Worm (Caenorhabditis elegans) whole organism, young adult: ENCODE results near the gene nhr-32.

Source experiments
- B0035.1 ChIP-seq: sonication (generic microtip); optimal IDR thresholded peaks from 2 replicates; lab custom pipeline; 2016; ENCODE audit warnings: missing genetic modification characterization, mild to moderate bottlenecking, missing compliant biosample characterization, missing genotype, missing genetic modification reagents
- F39B2.1 ChIP-seq: fragments of 200-800 bp; sonication (Bioruptor generic); IDR thresholded peaks from 2 replicates; pipeline ENCODE4 v1.3.6; 2022; ENCODE audit warnings: missing genetic modification reagents, missing genetic modification characterization, missing compliant biosample characterization
- F57C9.4 ChIP-seq: sonication (generic microtip); optimal IDR thresholded peaks from 2 replicates; lab custom pipeline; 2017; ENCODE audit warnings: mild to moderate bottlenecking, missing genetic modification characterization, missing compliant biosample characterization
- K12H6.12 ChIP-seq: fragments of 200-800 bp; sonication (Bioruptor generic); optimal IDR thresholded peaks from 2 replicates; lab custom pipeline; 2018; ENCODE audit warnings: mild to moderate bottlenecking, missing genetic modification characterization, missing compliant biosample characterization
- Y53F4B.3 ChIP-seq: fragments of 200-800 bp; sonication (Bioruptor generic); IDR thresholded peaks from 2 replicates; pipeline ENCODE4 v1.3.6; 2022; ENCODE audit warnings: missing genetic modification reagents, missing genetic modification characterization, missing compliant biosample characterization
- Y67H2A.10 ChIP-seq: fragments of 200-800 bp; sonication (Bioruptor generic); conservative IDR thresholded peaks from 2 replicates; pipeline ENCODE4 v1.3.6; 2022; ENCODE audit warnings: missing genetic modification reagents, missing genetic modification characterization, missing compliant biosample characterization
- Y79H2A.3 ChIP-seq: fragments of 200-800 bp; sonication (Bioruptor generic); conservative IDR thresholded peaks from 2 replicates; pipeline ENCODE4 v1.3.6; 2022; ENCODE audit warnings: missing genetic modification reagents, missing genetic modification characterization, missing compliant biosample characterization
- Y95B8A.8 ChIP-seq: fragments of 200-800 bp; sonication (Bioruptor generic); IDR thresholded peaks from 2 replicates; pipeline ENCODE4 v1.3.6; 2022; ENCODE audit warnings: missing genetic modification reagents, missing genetic modification characterization, missing compliant biosample characterization
- aptf-3 ChIP-seq: fragments of 200-800 bp; sonication (Bioruptor generic); IDR thresholded peaks from 2 replicates; pipeline ENCODE4 v1.3.6; 2022; ENCODE audit warnings: missing genetic modification characterization, missing compliant biosample characterization
- attf-6 ChIP-seq: fragments of 200-800 bp; sonication (Bioruptor generic); IDR thresholded peaks from 2 replicates; pipeline ENCODE4 v1.3.6; 2022; ENCODE audit warnings: missing genetic modification reagents, missing genetic modification characterization, missing compliant biosample characterization
- bed-2 ChIP-seq: fragments of 200-800 bp; sonication (Bioruptor generic); IDR thresholded peaks from 2 replicates; pipeline ENCODE4 v1.3.6; 2022; ENCODE audit warnings: missing genetic modification reagents, missing genetic modification characterization, missing compliant biosample characterization
- ccch-3 ChIP-seq: fragments of 200-800 bp; sonication (Bioruptor generic); optimal IDR thresholded peaks from 2 replicates; lab custom pipeline; 2018; ENCODE audit warnings: mild to moderate bottlenecking, missing genetic modification characterization, missing compliant biosample characterization
- cebp-2 ChIP-seq: fragments of 200-800 bp; sonication (Bioruptor generic); IDR thresholded peaks from 2 replicates; pipeline ENCODE4 v1.3.6; 2022; ENCODE audit warnings: missing genetic modification characterization, missing compliant biosample characterization
- chd-7 ChIP-seq: sonication (generic microtip); optimal IDR thresholded peaks from 2 replicates; lab custom pipeline; 2016; ENCODE audit warnings: mild to moderate bottlenecking, missing genetic modification characterization, moderate library complexity, missing compliant biosample characterization
- egl-44 ChIP-seq: fragments of 200-800 bp; sonication (Bioruptor generic); IDR thresholded peaks from 2 replicates; pipeline ENCODE4 v1.3.6; 2022; ENCODE audit warnings: missing genetic modification reagents, missing genetic modification characterization, missing compliant biosample characterization
- egrh-3 ChIP-seq: fragments of 200-800 bp; sonication (Bioruptor generic); IDR thresholded peaks from 2 replicates; pipeline ENCODE4 v1.3.6; 2022; ENCODE audit warnings: missing genetic modification reagents, missing genetic modification characterization, missing compliant biosample characterization
- gei-17 ChIP-seq: fragments of 200-800 bp; sonication (Bioruptor generic); optimal IDR thresholded peaks from 2 replicates; lab custom pipeline; 2018; ENCODE audit warnings: mild to moderate bottlenecking, missing genetic modification characterization, missing compliant biosample characterization
- lag-1 ChIP-seq: fragments of 200-800 bp; sonication (Bioruptor generic); IDR thresholded peaks from 2 replicates; pipeline ENCODE4 v1.3.6; 2022; ENCODE audit warnings: missing genetic modification reagents, missing genetic modification characterization, missing compliant biosample characterization
- lin-35 ChIP-seq, 3 experiments: fragments of 150-350 bp in 2 of 3; sonication (generic microtip) in 1 of 3; optimal IDR thresholded peaks; 2 replicates each; lab custom pipeline; 2014 to 2018; ENCODE audit warnings: missing biosample characterization in 3 of 3, missing genetic modification characterization in 3 of 3, missing genetic modification reagents in 3 of 3
- lin-40 ChIP-seq: sonication (generic microtip); optimal IDR thresholded peaks from 2 replicates; lab custom pipeline; 2016; ENCODE audit warnings: missing genetic modification characterization, mild to moderate bottlenecking, missing compliant biosample characterization, missing genotype, missing genetic modification reagents
- madf-10 ChIP-seq: sonication (generic microtip); optimal IDR thresholded peaks from 2 replicates; lab custom pipeline; 2016; ENCODE audit warnings: mild to moderate bottlenecking, missing genetic modification characterization, missing compliant biosample characterization
- madf-3 ChIP-seq: fragments of 200-800 bp; sonication (Bioruptor generic); IDR thresholded peaks from 2 replicates; pipeline ENCODE4 v1.3.6; 2022; ENCODE audit warnings: missing genetic modification reagents, missing genetic modification characterization, missing compliant biosample characterization
- mcd-1 ChIP-seq: fragments of 200-800 bp; sonication (Bioruptor generic); IDR thresholded peaks from 2 replicates; pipeline ENCODE4 v1.3.6; 2022; ENCODE audit warnings: missing genetic modification reagents, missing genetic modification characterization, missing compliant biosample characterization
- nfya-2 ChIP-seq: fragments of 200-800 bp; sonication (Bioruptor generic); IDR thresholded peaks from 2 replicates; pipeline ENCODE4 v1.3.6; 2022; ENCODE audit warnings: missing genetic modification reagents, missing genetic modification characterization, missing compliant biosample characterization
- nhr-80 ChIP-seq: sonication (generic microtip); optimal IDR thresholded peaks from 2 replicates; lab custom pipeline; 2016; ENCODE audit warnings: missing genetic modification characterization, missing compliant biosample characterization
- rpc-1 ChIP-seq, 2 experiments: fragments of 150-350 bp in 1 of 2; sonication (generic microtip) in 1 of 2; optimal IDR thresholded peaks; 2 replicates each; lab custom pipeline; 2014 to 2018; ENCODE audit warnings: missing biosample characterization in 1 of 2, missing genetic modification characterization in 1 of 2, missing genetic modification reagents in 1 of 2, missing genotype in 1 of 2
- sdz-38 ChIP-seq: sonication (generic microtip); optimal IDR thresholded peaks from 2 replicates; lab custom pipeline; 2016; ENCODE audit warnings: missing genotype, missing genetic modification characterization, missing compliant biosample characterization
- snpc-4 ChIP-seq, 5 experiments: fragments of 150-350 bp in 1 of 5; sonication (generic microtip) in 4 of 5; optimal IDR thresholded peaks; 2 replicates each; lab custom pipeline; 2014 to 2018; ENCODE audit warnings: missing genetic modification characterization in 5 of 5, missing biosample characterization in 3 of 5, antibody characterized with exemption in 2 of 5, mild to moderate bottlenecking in 2 of 5, missing compliant biosample characterization in 2 of 5, missing genotype in 2 of 5, moderate library complexity in 2 of 5, missing genetic modification reagents in 1 of 5
- unc-130 ChIP-seq: sonication (generic microtip); optimal IDR thresholded peaks from 2 replicates; lab custom pipeline; 2016; ENCODE audit warnings: missing genetic modification reagents, missing genetic modification characterization, missing compliant biosample characterization
- unc-62 ChIP-seq: fragments of 150-350 bp; optimal IDR thresholded peaks from 2 replicates; lab custom pipeline; 2014; ENCODE audit warnings: missing biosample characterization, missing genetic modification reagents, missing genetic modification characterization
- xnd-1 ChIP-seq: sonication (generic microtip); optimal IDR thresholded peaks from 2 replicates; lab custom pipeline; 2016; ENCODE audit warnings: missing genotype, missing genetic modification reagents, missing genetic modification characterization, missing compliant biosample characterization
- zfh-2 ChIP-seq: fragments of 200-800 bp; sonication (Bioruptor generic); conservative IDR thresholded peaks from 2 replicates; pipeline ENCODE4 v1.3.6; 2022; ENCODE audit warnings: missing genetic modification reagents, missing genetic modification characterization, missing compliant biosample characterization
- ztf-28 ChIP-seq: fragments of 200-800 bp; sonication (Bioruptor generic); IDR thresholded peaks from 2 replicates; pipeline ENCODE4 v1.3.6; 2022; ENCODE audit warnings: missing genetic modification reagents, missing genetic modification characterization, missing compliant biosample characterization
- ztf-3 ChIP-seq: fragments of 200-800 bp; sonication (Bioruptor generic); optimal IDR thresholded peaks from 2 replicates; lab custom pipeline; 2018; ENCODE audit warnings: mild to moderate bottlenecking, missing genetic modification characterization, missing compliant biosample characterization

nhr-32 gene

ce11 chrX:13210478-13210877 lies 41.3 kb upstream of the nhr-32 start:
- no peak for TF ChIP-seq lin-35 (GFP tag; optimal IDR thresholded peaks at IDR 0.05; lab: Kevin White, UChicago)
- TF ChIP-seq unc-130 (GFP tag; lab: Kevin White, UChicago), result no peak
- TF ChIP-seq lin-40 (tag; lab: Kevin White, UChicago), result peak; percentile 10
- no peak for TF ChIP-seq ztf-3
- no peak for TF ChIP-seq Y79H2A.3 (GFP tag; lab: Robert Waterston, UW)
- TF ChIP-seq snpc-4 (GFP tag; optimal IDR thresholded peaks at IDR 0.05; lab: Kevin White, UChicago), result no peak
- TF ChIP-seq snpc-4 (tag; optimal IDR thresholded peaks at IDR 0.05; lab: Kevin White, UChicago), result no peak
- TF ChIP-seq egrh-3 (GFP tag; lab: Robert Waterston, UW), result no peak
- no peak for TF ChIP-seq sdz-38 (tag; lab: Kevin White, UChicago)
- no peak for TF ChIP-seq xnd-1
- TF ChIP-seq mcd-1 (GFP tag; lab: Robert Waterston, UW), result no peak
- no peak for TF ChIP-seq B0035.1 (tag; lab: Kevin White, UChicago)
- TF ChIP-seq zfh-2 (GFP tag; lab: Robert Waterston, UW), result peak; percentile 38; the same call in 1 of the 2 replicates
- TF ChIP-seq bed-2 (GFP tag; lab: Robert Waterston, UW), result no peak
- no peak for TF ChIP-seq ztf-28 (GFP tag; lab: Robert Waterston, UW)
- TF ChIP-seq K12H6.12 (tag; lab: Kevin White, UChicago), result peak; percentile 39
- TF ChIP-seq Y53F4B.3 (GFP tag; lab: Robert Waterston, UW), result no peak
- TF ChIP-seq chd-7 (tag; lab: Kevin White, UChicago), result peak; percentile 1
- no peak for TF ChIP-seq nhr-80 (tag; lab: Kevin White, UChicago)
- TF ChIP-seq aptf-3 (GFP tag; lab: Robert Waterston, UW), result no peak
- TF ChIP-seq ccch-3 (GFP tag; lab: Kevin White, UChicago), result no peak
- TF ChIP-seq attf-6 (GFP tag; lab: Robert Waterston, UW), result no peak
- no peak for TF ChIP-seq egl-44 (GFP tag; lab: Robert Waterston, UW)
- no peak for TF ChIP-seq madf-3 (GFP tag; lab: Robert Waterston, UW)
- TF ChIP-seq unc-62 (GFP tag; lab: Kevin White, UChicago), result no peak

ce11 chrX:13212528-13212927 lies 39.2 kb upstream of the nhr-32 start:
- no peak for TF ChIP-seq unc-62 (GFP tag; lab: Kevin White, UChicago)
- TF ChIP-seq chd-7 (tag; lab: Kevin White, UChicago), result no peak
- TF ChIP-seq rpc-1 (optimal IDR thresholded peaks at IDR 0.05; lab: Kevin White, UChicago), result no peak
- TF ChIP-seq rpc-1 (tag; optimal IDR thresholded peaks at IDR 0.05; lab: Kevin White, UChicago), result no peak

ce11 chrX:13216802-13217201 lies 35.0 kb upstream of the nhr-32 start, which contains the start of gene R12H7.4:
TSS of gene R12H7.4 (plus strand) at chrX:13217102.
- no peak for TF ChIP-seq Y95B8A.8
- TF ChIP-seq F39B2.1 (GFP tag; lab: Robert Waterston, UW), result no peak
- no peak for TF ChIP-seq snpc-4 (GFP tag; optimal IDR thresholded peaks at IDR 0.05; lab: Kevin White, UChicago)
- no peak for TF ChIP-seq snpc-4 (tag; optimal IDR thresholded peaks at IDR 0.05; lab: Kevin White, UChicago)
- TF ChIP-seq nfya-2 (GFP tag; lab: Robert Waterston, UW), result no peak
- no peak for TF ChIP-seq lag-1 (GFP tag; lab: Robert Waterston, UW)
- no peak for TF ChIP-seq nhr-80 (tag; lab: Kevin White, UChicago)

- no peak for TF ChIP-seq rpc-1 (optimal IDR thresholded peaks at IDR 0.05; lab: Kevin White, UChicago)
- TF ChIP-seq rpc-1 (tag; optimal IDR thresholded peaks at IDR 0.05; lab: Kevin White, UChicago), result no peak
- no peak for TF ChIP-seq madf-10 (tag; lab: Kevin White, UChicago)
- no peak for TF ChIP-seq gei-17 (GFP tag; lab: Kevin White, UChicago)
- no peak for TF ChIP-seq egrh-3 (GFP tag; lab: Robert Waterston, UW)
- no peak for TF ChIP-seq cebp-2 (GFP tag; lab: Robert Waterston, UW)
- no peak for TF ChIP-seq Y67H2A.10 (GFP tag; lab: Robert Waterston, UW)
- TF ChIP-seq F57C9.4 (tag; lab: Kevin White, UChicago), result no peak
These were observed 33.8 kb upstream of the nhr-32 start for ce11 chrX:13217940-13218339.
